Worm (Caenorhabditis elegans) whole organism, mixed stage, embryonic: Measurements from ENCODE around the gene C29F7.10.
"Not testable (repeated sequence)": the region's sequence is repeated elsewhere in the genome, so short reads cannot be mapped to it uniquely, and the experiment has no call there.

Experiments
- M03D4.4 ChIP-seq: sonication (generic microtip); optimal IDR thresholded peaks from 2 replicates; lab custom pipeline; 2017; ENCODE audit warnings: mild to moderate bottlenecking, missing genetic modification characterization, missing compliant biosample characterization
- blmp-1 ChIP-seq: fragments of 150-350 bp; optimal IDR thresholded peaks from 2 replicates; lab custom pipeline; 2014; ENCODE audit warnings: missing biosample characterization, missing genetic modification characterization
- ceh-43 ChIP-seq: fragments of 200-800 bp; sonication (Bioruptor generic); optimal IDR thresholded peaks from 2 replicates; lab custom pipeline; 2018; ENCODE audit warnings: mild to moderate bottlenecking, missing genetic modification characterization, moderate library complexity, missing compliant biosample characterization
- ceh-83 ChIP-seq: fragments of 200-800 bp; sonication (Bioruptor generic); optimal IDR thresholded peaks from 2 replicates; lab custom pipeline; 2018; ENCODE audit warnings: mild to moderate bottlenecking, missing genetic modification characterization, missing compliant biosample characterization
- ces-1 ChIP-seq: fragments of 150-350 bp; optimal IDR thresholded peaks from 2 replicates; lab custom pipeline; 2014; ENCODE audit warnings: missing biosample characterization, missing genetic modification reagents, missing genetic modification characterization
- cnd-1 ChIP-seq: fragments of 200-800 bp; sonication (Bioruptor generic); optimal IDR thresholded peaks from 2 replicates; lab custom pipeline; 2018; ENCODE audit warnings: mild to moderate bottlenecking, missing genetic modification characterization, missing compliant biosample characterization
- drap-1 ChIP-seq: fragments of 200-800 bp; sonication (Bioruptor generic); optimal IDR thresholded peaks from 3 replicates; lab custom pipeline; 2018; ENCODE audit warnings: mild to moderate bottlenecking, missing genetic modification characterization, missing compliant biosample characterization
- elt-1 ChIP-seq: sonication (generic microtip); optimal IDR thresholded peaks from 2 replicates; lab custom pipeline; 2017; ENCODE audit warnings: missing genetic modification characterization, mild to moderate bottlenecking, missing compliant biosample characterization, antibody characterized with exemption, moderate library complexity, borderline replicate concordance; ENCODE audit not compliant: insufficient read depth
- elt-3 ChIP-seq: fragments of 150-350 bp; optimal IDR thresholded peaks from 2 replicates; lab custom pipeline; 2014; ENCODE audit warnings: missing biosample characterization, missing genetic modification characterization
- flh-1 ChIP-seq: fragments of 200-800 bp; sonication (Bioruptor generic); optimal IDR thresholded peaks from 2 replicates; lab custom pipeline; 2018; ENCODE audit warnings: mild to moderate bottlenecking, missing genetic modification characterization, moderate library complexity, missing compliant biosample characterization
- ham-2 ChIP-seq: fragments of 200-800 bp; sonication (Bioruptor generic); optimal IDR thresholded peaks from 2 replicates; lab custom pipeline; 2018; ENCODE audit warnings: mild to moderate bottlenecking, missing genetic modification characterization, missing compliant biosample characterization
- hlh-1 ChIP-seq: fragments of 150-350 bp; optimal IDR thresholded peaks from 2 replicates; lab custom pipeline; 2014; ENCODE audit warnings: missing biosample characterization, missing genetic modification reagents, missing genetic modification characterization
- lin-13 ChIP-seq: fragments of 150-350 bp; optimal IDR thresholded peaks from 2 replicates; lab custom pipeline; 2014; ENCODE audit warnings: missing biosample characterization, missing genetic modification characterization
- lsy-2 ChIP-seq: fragments of 150-350 bp; optimal IDR thresholded peaks from 2 replicates; lab custom pipeline; 2014; ENCODE audit warnings: missing biosample characterization, missing genetic modification characterization
- mep-1 ChIP-seq: fragments of 150-350 bp; optimal IDR thresholded peaks from 2 replicates; lab custom pipeline; 2017; ENCODE audit warnings: missing biosample characterization, missing genetic modification reagents, missing genetic modification characterization, inconsistent platforms
- mls-2 ChIP-seq: sonication (generic microtip); optimal IDR thresholded peaks from 2 replicates; lab custom pipeline; 2016; ENCODE audit warnings: mild to moderate bottlenecking, missing genetic modification characterization, moderate library complexity, missing compliant biosample characterization
- nhr-12 ChIP-seq: fragments of 150-350 bp; optimal IDR thresholded peaks from 2 replicates; lab custom pipeline; 2014; ENCODE audit warnings: missing biosample characterization, missing genetic modification characterization
- nhr-76 ChIP-seq: sonication (generic microtip); optimal IDR thresholded peaks from 2 replicates; lab custom pipeline; 2017; ENCODE audit warnings: missing biosample characterization, missing genetic modification characterization
- pha-4 ChIP-seq: fragments of 150-350 bp; optimal IDR thresholded peaks from 2 replicates; lab custom pipeline; 2018; ENCODE audit warnings: missing biosample characterization, missing genetic modification reagents, missing genetic modification characterization
- snpc-4 ChIP-seq: fragments of 150-350 bp; optimal IDR thresholded peaks from 2 replicates; lab custom pipeline; 2014; ENCODE audit warnings: missing biosample characterization, missing genetic modification characterization
- sptf-1 ChIP-seq: sonication (generic microtip); optimal IDR thresholded peaks from 2 replicates; lab custom pipeline; 2017; ENCODE audit warnings: mild to moderate bottlenecking, missing genetic modification characterization, moderate library complexity, missing compliant biosample characterization
- unc-120 ChIP-seq: sonication (generic microtip); optimal IDR thresholded peaks from 2 replicates; lab custom pipeline; 2017; ENCODE audit warnings: missing genetic modification characterization, missing compliant biosample characterization; ENCODE audit not compliant: poor library complexity, severe bottlenecking
- unc-39 ChIP-seq: fragments of 150-350 bp; optimal IDR thresholded peaks from 2 replicates; lab custom pipeline; 2014; ENCODE audit warnings: missing biosample characterization, missing genetic modification characterization
- unc-62 ChIP-seq: fragments of 150-350 bp; optimal IDR thresholded peaks from 2 replicates; lab custom pipeline; 2014; ENCODE audit warnings: missing biosample characterization, missing genetic modification reagents, missing genetic modification characterization
- zip-8 ChIP-seq: fragments of 150-350 bp; optimal IDR thresholded peaks from 2 replicates; lab custom pipeline; 2014; ENCODE audit warnings: missing biosample characterization, missing genetic modification characterization
- ztf-11 ChIP-seq: fragments of 150-350 bp; optimal IDR thresholded peaks from 2 replicates; lab custom pipeline; 2014; ENCODE audit warnings: missing biosample characterization, missing genetic modification characterization

The C29F7.10 gene

ce11 chrX:13444267-13444666 lies 13.0 kb upstream of the C29F7.10 start:
- TF ChIP-seq mls-2 (tag; lab: Kevin White, UChicago) (no peak), unc-39 (tag; lab: Kevin White, UChicago) (no peak), unc-120 (tag; lab: Kevin White, UChicago) (no peak), lsy-2 (tag; lab: Kevin White, UChicago) (no peak), lin-13 (tag; lab: Kevin White, UChicago) (no peak), ham-2 (GFP tag; lab: Kevin White, UChicago) (no peak), cnd-1 (no peak), blmp-1 (tag; lab: Kevin White, UChicago) (no peak), ztf-11 (tag; lab: Kevin White, UChicago) (no peak)

- TF ChIP-seq ceh-43 (GFP tag; lab: Kevin White, UChicago) (no peak), hlh-1 (no peak), nhr-12 (no peak), lsy-2 (tag; lab: Kevin White, UChicago) (no peak)
Observed at ce11 chrX:13443283-13443682, 12.0 kb upstream of the C29F7.10 start.

ce11 chrX:13442446-13442845 lies 11.2 kb upstream of the C29F7.10 start:
- TF ChIP-seq mep-1 (tag; lab: Kevin White, UChicago): peak; percentile 3
- TF ChIP-seq ztf-11 (tag; lab: Kevin White, UChicago): no peak
- peak; percentile 32 for TF ChIP-seq ces-1 (GFP tag; lab: Kevin White, UChicago)
- TF ChIP-seq sptf-1 (tag; lab: Kevin White, UChicago): peak; percentile 23
- peak; percentile 46 for TF ChIP-seq drap-1
- TF ChIP-seq ceh-43 (GFP tag; lab: Kevin White, UChicago): no peak
- no peak for TF ChIP-seq M03D4.4 (tag; lab: Kevin White, UChicago)
- TF ChIP-seq ceh-83: peak; percentile 21
- peak; percentile 15 for TF ChIP-seq cnd-1

ce11 chrX:13435790-13436472 lies 4.6 kb upstream of the C29F7.10 start, which contains the start of gene jmjd-3.3:
Gene jmjd-3.3 (plus strand): TSS chrX:13436422.
- no peak for TF ChIP-seq snpc-4 (tag; lab: Kevin White, UChicago)
- TF ChIP-seq unc-39 (tag; lab: Kevin White, UChicago): no peak
- TF ChIP-seq, all 35 proteins: peak for 0

ce11 chrX:13435116-13435515 lies 3.8 kb upstream of the C29F7.10 start:
- no peak for TF ChIP-seq nhr-76 (tag; lab: Kevin White, UChicago)

- TF ChIP-seq cnd-1; zip-8 (tag; lab: Kevin White, UChicago); flh-1: not testable (repeated sequence)
Observed at ce11 chrX:13428755-13429154, 2.5 kb downstream of the C29F7.10 start, which contains the start of gene fkh-4. Gene fkh-4 (minus strand): TSS chrX:13428855.

- no peak for TF ChIP-seq M03D4.4 (tag; lab: Kevin White, UChicago)
- TF ChIP-seq pha-4: no peak
- TF ChIP-seq mep-1 (tag; lab: Kevin White, UChicago): no peak
- no peak for TF ChIP-seq unc-62 (GFP tag; lab: Kevin White, UChicago)
- TF ChIP-seq lin-13 (tag; lab: Kevin White, UChicago): no peak
- TF ChIP-seq flh-1: no peak
- TF ChIP-seq blmp-1 (tag; lab: Kevin White, UChicago): no peak
- TF ChIP-seq snpc-4 (tag; lab: Kevin White, UChicago): no peak
- TF ChIP-seq elt-1 (tag; lab: Kevin White, UChicago): no peak
- no peak for TF ChIP-seq elt-3 (tag; lab: Kevin White, UChicago)
Observed at ce11 chrX:13423340-13423739, 7.9 kb downstream of the C29F7.10 start, which contains the start of gene fkh-3. Gene fkh-3 (minus strand): TSS chrX:13423440.
